Fruit fly (Drosophila melanogaster): Measurements from ENCODE around the gene Dnali1.

Gene Dnali1

DNA sequence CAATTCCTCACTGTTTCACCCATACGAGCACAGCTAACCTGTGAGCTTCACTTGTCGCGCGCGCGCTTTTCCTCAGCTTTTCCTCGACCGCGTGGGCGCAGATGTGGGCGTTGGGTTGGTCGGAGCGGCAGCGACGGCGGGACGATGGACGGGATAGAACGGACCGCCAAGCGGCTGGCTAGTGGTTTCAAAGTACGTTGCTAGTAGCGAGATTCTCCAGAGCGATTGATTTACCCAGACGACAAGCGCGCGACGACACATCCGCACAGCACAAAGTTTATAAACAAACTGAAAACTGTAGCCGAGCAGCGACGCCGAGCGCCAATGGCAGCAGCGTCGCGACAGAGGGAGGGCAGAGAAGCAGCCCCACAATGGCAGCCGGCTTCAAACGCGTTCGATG, 23.9 kb downstream of the Dnali1 start, which contains the start of gene CG6959 (continued):
- TF ChIP-seq nerfin-2 (GFP tag; IDR thresholded peaks at IDR 0.05; ENCODE audit: partially characterized antibody) = peak; percentile 46; the same call in 1 of the 2 replicates
- peak; percentile 41; the same call in 1 of the 3 replicates for TF ChIP-seq so (GFP tag; IDR thresholded peaks at IDR 0.05)
- no peak for TF ChIP-seq pum (GFP tag; optimal IDR thresholded peaks at IDR 0.05)
- peak; percentile 78 for TF ChIP-seq CG12769 (tag; optimal IDR thresholded peaks at IDR 0.05)
- no peak for TF ChIP-seq row (GFP tag; IDR thresholded peaks at IDR 0.05)
- TF ChIP-seq vfl (GFP tag; optimal IDR thresholded peaks at IDR 0.05) = no peak
- no peak for TF ChIP-seq CG18619 (GFP tag; optimal IDR thresholded peaks at IDR 0.05)
- no peak for TF ChIP-seq Hmx (GFP tag; optimal IDR thresholded peaks at IDR 0.05)
- no peak for TF ChIP-seq Nf-YB (GFP tag; optimal IDR thresholded peaks at IDR 0.05)
- TF ChIP-seq caup (GFP tag; optimal IDR thresholded peaks at IDR 0.05; ENCODE audit: severe bottlenecking) = peak; percentile 37
- no peak for TF ChIP-seq zen (tag; optimal IDR thresholded peaks at IDR 0.05)
- no peak for TF ChIP-seq CG11085 (GFP tag; IDR thresholded peaks at IDR 0.05)
- no peak for TF ChIP-seq CG12299 (tag; optimal IDR thresholded peaks at IDR 0.05)
- TF ChIP-seq abd-A (tag; optimal IDR thresholded peaks at IDR 0.05) = peak; percentile 10
- no peak for TF ChIP-seq CG7271 (tag; optimal IDR thresholded peaks at IDR 0.05)
- TF ChIP-seq CG7839 (tag; optimal IDR thresholded peaks at IDR 0.05) = no peak
- TF ChIP-seq Hmr (GFP tag; optimal IDR thresholded peaks at IDR 0.05) = no peak
- TF ChIP-seq CG7556 (GFP tag; optimal IDR thresholded peaks at IDR 0.05) = no peak
- TF ChIP-seq Deaf1 (tag; optimal IDR thresholded peaks at IDR 0.05) = peak; percentile 77
- 0 out of 2 replicates have a peak, but pooled peaks have one; percentile 37 for TF ChIP-seq crol (GFP tag; IDR thresholded peaks at IDR 0.05)
- no peak for TF ChIP-seq dmrt99B (tag; optimal IDR thresholded peaks at IDR 0.05)
- TF ChIP-seq Ptx1 (GFP tag; IDR thresholded peaks at IDR 0.05) = no peak
- TF ChIP-seq pb (GFP tag; optimal IDR thresholded peaks at IDR 0.05) = peak; percentile 49
- peak; percentile 6 for TF ChIP-seq bigmax (GFP tag; optimal IDR thresholded peaks at IDR 0.05)
- no peak for TF ChIP-seq Mad (GFP tag; optimal IDR thresholded peaks at IDR 0.05)
- no peak for TF ChIP-seq CG32767 (GFP tag; IDR thresholded peaks at IDR 0.05)
- no peak for TF ChIP-seq wek (GFP tag; optimal IDR thresholded peaks at IDR 0.05)
- TF ChIP-seq Dfd (GFP tag; optimal IDR thresholded peaks at IDR 0.05) = no peak
- no peak for TF ChIP-seq Gsc (GFP tag; IDR thresholded peaks at IDR 0.05)
- TF ChIP-seq CG5180 (GFP tag; optimal IDR thresholded peaks at IDR 0.05) = no peak
- TF ChIP-seq az2 (GFP tag; optimal IDR thresholded peaks at IDR 0.05) = no peak
- no peak for TF ChIP-seq dati (GFP tag; IDR thresholded peaks at IDR 0.05)
- no peak for TF ChIP-seq CG7357 (GFP tag; IDR thresholded peaks at IDR 0.05)
- TF ChIP-seq CG16815 (GFP tag; optimal IDR thresholded peaks at IDR 0.05) = no peak
- no peak for TF ChIP-seq ro (GFP tag; IDR thresholded peaks at IDR 0.05)
- peak; percentile 21; the same call in 1 of the 3 replicates for TF ChIP-seq zfh1 (GFP tag; IDR thresholded peaks at IDR 0.05)
- TF ChIP-seq eyg (GFP tag; optimal IDR thresholded peaks at IDR 0.05) = no peak
- TF ChIP-seq gsb (GFP tag; IDR thresholded peaks at IDR 0.05) = no peak
- TF ChIP-seq sr (GFP tag; IDR thresholded peaks at IDR 0.05) = peak; percentile 71
- no peak for TF ChIP-seq H15 (GFP tag; IDR thresholded peaks at IDR 0.05)
- no peak for TF ChIP-seq TFAM (GFP tag; optimal IDR thresholded peaks at IDR 0.05)
- TF ChIP-seq ab (GFP tag; optimal IDR thresholded peaks at IDR 0.05) = no peak
- TF ChIP-seq Kr (GFP tag; optimal IDR thresholded peaks at IDR 0.05) = no peak
- no peak for TF ChIP-seq CG10267 (tag; optimal IDR thresholded peaks at IDR 0.05)
- no peak for TF ChIP-seq lbe (GFP tag; optimal IDR thresholded peaks at IDR 0.05)
- no peak for TF ChIP-seq Nf-YC (tag; optimal IDR thresholded peaks at IDR 0.05)
- TF ChIP-seq gem (tag; optimal IDR thresholded peaks at IDR 0.05) = no peak
- no peak for TF ChIP-seq Taf1 (GFP tag; IDR thresholded peaks at IDR 0.05)
- TF ChIP-seq CG4820 (GFP tag; optimal IDR thresholded peaks at IDR 0.05) = no peak
- no peak for TF ChIP-seq ara (GFP tag; IDR thresholded peaks at IDR 0.05)
- TF ChIP-seq B-H1 (GFP tag; IDR thresholded peaks at IDR 0.05) = no peak
- no peak for TF ChIP-seq CG18599 (GFP tag; optimal IDR thresholded peaks at IDR 0.05)

Measured in whole organism, embryonic.